Fruit fly (Drosophila melanogaster) whole organism, wandering third instar larva: ENCODE data around the gene Acp76A.

Experiments used
- Abd-B ChIP-seq: fragments of >200 bp; optimal IDR thresholded peaks from 2 replicates; lab custom pipeline; 2017; ENCODE audit warnings: missing biosample characterization, missing genetic modification characterization
- CG32264 ChIP-seq: fragments of 200-800 bp; sonication (Bioruptor generic); optimal IDR thresholded peaks from 2 replicates; lab custom pipeline; 2016; ENCODE audit warnings: missing biosample characterization, missing genetic modification characterization
- CG9705 ChIP-seq: fragments of 200-800 bp; sonication (Bioruptor generic); optimal IDR thresholded peaks from 2 replicates; lab custom pipeline; 2018; ENCODE audit warnings: missing biosample characterization, mild to moderate bottlenecking, missing genetic modification characterization
- CrebA ChIP-seq: fragments of 200-800 bp; sonication (Bioruptor generic); optimal IDR thresholded peaks from 2 replicates; lab custom pipeline; 2016; ENCODE audit warnings: missing biosample characterization, mild to moderate bottlenecking, missing genetic modification characterization, borderline replicate concordance
- Dfd ChIP-seq: fragments of >200 bp; optimal IDR thresholded peaks from 2 replicates; lab custom pipeline; 2017; ENCODE audit warnings: missing biosample characterization, missing genetic modification characterization
- GATAd ChIP-seq: sonication (Bioruptor generic); optimal IDR thresholded peaks from 2 replicates; lab custom pipeline; 2016; ENCODE audit warnings: missing biosample characterization, missing genetic modification characterization
- HLH106 ChIP-seq: fragments of 200-800 bp; optimal IDR thresholded peaks from 3 replicates; lab custom pipeline; 2019; ENCODE audit warnings: missing biosample characterization, mild to moderate bottlenecking, missing genetic modification characterization, moderate library complexity
- Hnf4 ChIP-seq: fragments of 200-800 bp; sonication (Bioruptor generic); optimal IDR thresholded peaks from 2 replicates; lab custom pipeline; 2016; ENCODE audit warnings: missing biosample characterization, mild to moderate bottlenecking, missing genetic modification characterization
- Hr78 ChIP-seq: fragments of >200 bp; optimal IDR thresholded peaks from 2 replicates; lab custom pipeline; 2017; ENCODE audit warnings: missing biosample characterization, missing genetic modification characterization
- Hr83 ChIP-seq: fragments of 200-300 bp; sonication (Bioruptor generic); optimal IDR thresholded peaks from 2 replicates; lab custom pipeline; 2016; ENCODE audit warnings: missing biosample characterization, mild to moderate bottlenecking, missing genetic modification characterization, moderate library complexity; ENCODE audit not compliant: poor library complexity, severe bottlenecking
- Jra ChIP-seq: sonication (Bioruptor generic); optimal IDR thresholded peaks from 2 replicates; lab custom pipeline; 2016; ENCODE audit warnings: missing biosample characterization, missing genetic modification characterization
- Mio ChIP-seq: sonication (Bioruptor generic); optimal IDR thresholded peaks from 2 replicates; lab custom pipeline; 2016; ENCODE audit warnings: missing biosample characterization, missing genetic modification characterization
- N ChIP-seq: fragments of >200 bp; optimal IDR thresholded peaks from 2 replicates; lab custom pipeline; 2018; ENCODE audit warnings: missing biosample characterization, missing external identifiers, missing genetic modification characterization
- OdsH ChIP-seq: fragments of 200-800 bp; sonication (Bioruptor generic); optimal IDR thresholded peaks from 2 replicates; lab custom pipeline; 2016; ENCODE audit warnings: missing biosample characterization, mild to moderate bottlenecking, missing genetic modification characterization
- Rel ChIP-seq, 2 experiments: fragments of 200-800 bp; sonication (Bioruptor generic) in 1 of 2; optimal IDR thresholded peaks; 2 replicates in 1 of 2; 3 replicates in 1 of 2; lab custom pipeline; 2016 to 2019; ENCODE audit warnings: mild to moderate bottlenecking in 2 of 2, missing biosample characterization in 2 of 2, missing genetic modification characterization in 2 of 2, moderate library complexity in 1 of 2
- Sp1 ChIP-seq: fragments of 200-800 bp; sonication (Bioruptor generic); optimal IDR thresholded peaks from 3 replicates; lab custom pipeline; 2019; ENCODE audit warnings: missing biosample characterization, mild to moderate bottlenecking, missing genetic modification characterization, moderate library complexity
- Vsx2 ChIP-seq: fragments of 200-300, 225-300 bp; sonication (Bioruptor generic); optimal IDR thresholded peaks from 2 replicates; lab custom pipeline; 2018; ENCODE audit warnings: missing biosample characterization, missing genetic modification characterization; ENCODE audit not compliant: partially characterized antibody
- br ChIP-seq: fragments of 200-800 bp; sonication (Bioruptor generic); optimal IDR thresholded peaks from 2 replicates; lab custom pipeline; 2016; ENCODE audit warnings: missing biosample characterization, missing genetic modification characterization
- brk ChIP-seq: fragments of 200-800 bp; sonication (Bioruptor generic); optimal IDR thresholded peaks from 2 replicates; lab custom pipeline; 2016; ENCODE audit warnings: missing biosample characterization, mild to moderate bottlenecking, missing genetic modification characterization
- dmrt93B ChIP-seq: fragments of 200-800 bp; sonication (Bioruptor generic); optimal IDR thresholded peaks from 2 replicates; lab custom pipeline; 2018; ENCODE audit warnings: missing biosample characterization, mild to moderate bottlenecking, missing genetic modification characterization
- dsf ChIP-seq: sonication (Bioruptor generic); optimal IDR thresholded peaks from 2 replicates; lab custom pipeline; 2016; ENCODE audit warnings: missing biosample characterization, missing genetic modification characterization, borderline replicate concordance
- ey ChIP-seq: fragments of 200-800 bp; sonication (Bioruptor generic); optimal IDR thresholded peaks from 2 replicates; lab custom pipeline; 2016; ENCODE audit warnings: missing biosample characterization, missing genetic modification characterization
- foxo ChIP-seq, 2 experiments: fragments of 200-800 bp; sonication (Bioruptor generic); optimal IDR thresholded peaks; 2 replicates in 1 of 2; 3 replicates in 1 of 2; lab custom pipeline; 2016 to 2017; ENCODE audit warnings: missing biosample characterization in 2 of 2, missing genetic modification characterization in 2 of 2
- fru ChIP-seq: fragments of 200-800 bp; sonication (Bioruptor generic); optimal IDR thresholded peaks from 3 replicates; lab custom pipeline; 2016; ENCODE audit warnings: missing biosample characterization, mild to moderate bottlenecking, missing genetic modification characterization
- h ChIP-seq: fragments of 200-800 bp; sonication (Bioruptor generic); optimal IDR thresholded peaks from 3 replicates; lab custom pipeline; 2016; ENCODE audit warnings: missing biosample characterization, mild to moderate bottlenecking, missing genetic modification characterization
- jim ChIP-seq: fragments of 175-275, 200-325 bp; sonication (Bioruptor generic); optimal IDR thresholded peaks from 2 replicates; lab custom pipeline; 2016; ENCODE audit warnings: missing biosample characterization, mild to moderate bottlenecking, missing genetic modification characterization
- pan ChIP-seq: fragments of >200 bp; optimal IDR thresholded peaks from 2 replicates; lab custom pipeline; 2017
- psq ChIP-seq: fragments of 200-800 bp; sonication (Bioruptor generic); optimal IDR thresholded peaks from 3 replicates; lab custom pipeline; 2017; ENCODE audit warnings: missing biosample characterization, mild to moderate bottlenecking, missing genetic modification characterization, moderate library complexity
- rgr ChIP-seq: fragments of 200-800 bp; sonication (Bioruptor generic); optimal IDR thresholded peaks from 3 replicates; lab custom pipeline; 2016; ENCODE audit warnings: missing biosample characterization, mild to moderate bottlenecking, missing genetic modification characterization
- sage ChIP-seq: fragments of 200-800 bp; sonication (Bioruptor generic); optimal IDR thresholded peaks from 2 replicates; lab custom pipeline; 2016; ENCODE audit warnings: missing biosample characterization, mild to moderate bottlenecking, missing genetic modification characterization
- sv ChIP-seq: fragments of 200-800 bp; sonication (Bioruptor generic); optimal IDR thresholded peaks from 3 replicates; lab custom pipeline; 2016; ENCODE audit warnings: missing biosample characterization, missing genetic modification characterization
- tai ChIP-seq: sonication (Bioruptor generic); optimal IDR thresholded peaks from 2 replicates; lab custom pipeline; 2016; ENCODE audit warnings: missing biosample characterization, missing genetic modification characterization
- usp ChIP-seq: fragments of >200 bp; optimal IDR thresholded peaks from 2 replicates; lab custom pipeline; 2017; ENCODE audit warnings: missing biosample characterization, missing genetic modification characterization
- woc ChIP-seq: sonication (Bioruptor generic); optimal IDR thresholded peaks from 2 replicates; lab custom pipeline; 2016; ENCODE audit warnings: missing biosample characterization, mild to moderate bottlenecking, missing genetic modification characterization

Gene Acp76A

DNA sequence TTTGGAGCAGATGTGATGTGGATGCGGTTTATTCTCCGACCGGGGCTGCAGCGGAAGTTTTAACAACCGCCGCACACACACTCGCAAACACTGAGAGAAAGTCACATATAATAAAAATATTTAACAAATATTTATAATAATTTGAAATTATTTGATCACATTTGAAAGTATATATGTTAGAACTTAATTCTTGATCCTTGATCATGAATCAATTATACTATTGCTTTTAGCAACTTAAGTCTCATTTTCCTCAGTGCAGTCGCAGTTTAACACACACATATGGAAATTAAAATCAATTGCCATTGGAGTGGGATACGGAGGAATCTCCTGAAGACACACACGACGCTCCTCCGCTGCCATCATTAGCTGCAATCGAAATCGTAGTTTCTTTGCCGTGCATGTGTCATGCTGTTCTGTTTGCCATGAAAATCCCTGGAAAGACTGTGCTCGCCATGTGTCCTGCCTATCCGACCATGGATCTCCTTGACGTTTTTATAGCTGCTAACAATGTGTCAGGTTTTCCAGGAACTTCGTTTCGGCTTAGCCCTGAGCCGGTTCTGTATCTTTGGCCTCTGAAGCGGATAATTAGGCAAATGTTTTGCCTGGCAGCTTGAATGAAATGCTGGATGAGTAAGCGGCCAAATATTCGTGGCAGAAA, 18.5 kb downstream of the Acp76A start:
- peak; percentile 76 for TF ChIP-seq psq (GFP tag; lab: Kevin White, UChicago)
- TF ChIP-seq Vsx2 (GFP tag; lab: Kevin White, UChicago) = no peak
- TF ChIP-seq Abd-B (GFP tag; lab: Kevin White, UChicago) = no peak
- peak; percentile 64 for TF ChIP-seq h
- peak; percentile 30 for TF ChIP-seq br
- peak; percentile 58 for TF ChIP-seq sage
- peak; percentile 28 for TF ChIP-seq dmrt93B
- TF ChIP-seq rgr (GFP tag; lab: Kevin White, UChicago) = peak; percentile 75
- TF ChIP-seq brk = peak; percentile 33
- no peak for TF ChIP-seq Dfd (GFP tag; lab: Kevin White, UChicago)
- TF ChIP-seq OdsH (GFP tag; lab: Kevin White, UChicago) = peak; percentile 59
- no peak for TF ChIP-seq Hr83
- peak; percentile 42 for TF ChIP-seq Rel (GFP tag; optimal IDR thresholded peaks at IDR 0.05; lab: Kevin White, UChicago)
- peak; percentile 44 for TF ChIP-seq Rel (tag; optimal IDR thresholded peaks at IDR 0.05; lab: Kevin White, UChicago)
- no peak for TF ChIP-seq usp (GFP tag; lab: Kevin White, UChicago)
- TF ChIP-seq fru = peak; percentile 46
- no peak for TF ChIP-seq Jra
- TF ChIP-seq Sp1 = peak; percentile 78
- TF ChIP-seq sv (GFP tag; lab: Kevin White, UChicago) = no peak
- TF ChIP-seq CG9705 = no peak
- peak; percentile 4 for TF ChIP-seq woc
- TF ChIP-seq N = no peak
- no peak for TF ChIP-seq Mio
- peak in 1 of 2 experiments; percentile 74 for TF ChIP-seq foxo (GFP tag; optimal IDR thresholded peaks at IDR 0.05; lab: Kevin White, UChicago)
- TF ChIP-seq Hnf4 = peak; percentile 34
- TF ChIP-seq CG32264 = no peak
- TF ChIP-seq HLH106 = peak; percentile 80

DNA sequence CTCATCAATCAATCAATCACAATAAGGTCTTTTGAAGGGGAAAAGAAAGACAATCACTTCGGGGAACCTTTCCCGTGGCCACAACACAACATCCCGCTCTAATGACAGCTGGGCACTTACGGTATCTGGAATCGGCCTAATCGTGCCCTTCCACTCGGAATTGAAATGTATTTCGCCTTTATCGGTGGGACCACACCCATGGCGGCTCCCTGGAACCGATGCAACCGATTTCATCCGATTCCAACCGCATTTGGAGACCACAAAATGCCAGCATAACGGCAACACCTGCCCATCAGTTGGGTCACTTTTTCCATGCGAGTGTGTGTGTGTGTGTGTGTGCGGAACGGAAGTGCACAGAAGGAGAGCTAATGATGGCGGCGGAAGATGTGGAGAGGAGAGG, 19.1 kb downstream of the Acp76A start:
- TF ChIP-seq Jra = no peak
- peak; percentile 73 for TF ChIP-seq Dfd (GFP tag; lab: Kevin White, UChicago)

DNA sequence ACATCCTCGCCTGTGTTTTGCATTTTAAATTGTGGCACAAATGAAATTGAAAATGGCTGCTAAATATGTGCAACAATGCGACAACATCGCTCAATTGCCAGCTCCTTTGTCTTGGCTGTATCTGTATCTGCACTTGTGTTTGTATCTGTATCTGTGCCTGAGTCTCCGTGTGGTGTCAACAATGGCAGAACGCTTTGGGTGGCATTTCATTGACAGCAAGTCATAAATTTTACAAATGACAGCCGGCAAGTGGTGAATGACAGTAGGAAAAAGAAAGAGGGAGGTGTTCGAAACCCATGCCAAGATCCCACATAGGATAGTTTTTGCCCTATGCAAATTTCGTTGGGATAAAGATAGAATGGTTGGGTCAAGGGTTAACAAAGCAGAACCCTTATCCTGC, 20.0 kb downstream of the Acp76A start:
- TF ChIP-seq jim (no peak), CG9705 (no peak), dsf (GFP tag; lab: Kevin White, UChicago) (no peak)

DNA sequence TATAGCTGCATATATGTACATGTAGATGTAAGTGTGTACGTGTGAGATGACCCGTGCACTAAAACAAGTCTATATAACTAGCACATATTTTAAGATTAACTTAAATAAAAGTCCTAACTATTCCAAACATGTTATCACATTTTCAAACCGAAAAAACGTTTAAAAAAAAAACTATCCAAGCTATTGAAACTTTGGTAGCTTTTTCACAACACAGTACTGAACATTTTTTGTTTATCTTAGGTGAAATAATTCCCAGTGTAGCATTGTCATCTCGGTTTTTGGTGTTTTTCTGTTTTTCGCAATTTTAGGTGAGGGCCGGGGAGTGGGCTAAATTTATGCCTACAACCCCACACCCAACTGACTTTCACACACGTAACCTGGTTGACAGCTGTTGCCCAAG, 24.7 kb downstream of the Acp76A start:
- TF ChIP-seq brk (no peak), woc (no peak), Dfd (GFP tag; lab: Kevin White, UChicago) (no peak), foxo (GFP tag; optimal IDR thresholded peaks at IDR 0.05; lab: Kevin White, UChicago) (no peak), usp (GFP tag; lab: Kevin White, UChicago) (no peak), Hnf4 (no peak), CG32264 (no peak), Hr78 (no peak), dsf (GFP tag; lab: Kevin White, UChicago) (no peak), Abd-B (GFP tag; lab: Kevin White, UChicago) (no peak), Rel (GFP tag; optimal IDR thresholded peaks at IDR 0.05; lab: Kevin White, UChicago) (no peak), Rel (tag; optimal IDR thresholded peaks at IDR 0.05; lab: Kevin White, UChicago) (no peak)

DNA sequence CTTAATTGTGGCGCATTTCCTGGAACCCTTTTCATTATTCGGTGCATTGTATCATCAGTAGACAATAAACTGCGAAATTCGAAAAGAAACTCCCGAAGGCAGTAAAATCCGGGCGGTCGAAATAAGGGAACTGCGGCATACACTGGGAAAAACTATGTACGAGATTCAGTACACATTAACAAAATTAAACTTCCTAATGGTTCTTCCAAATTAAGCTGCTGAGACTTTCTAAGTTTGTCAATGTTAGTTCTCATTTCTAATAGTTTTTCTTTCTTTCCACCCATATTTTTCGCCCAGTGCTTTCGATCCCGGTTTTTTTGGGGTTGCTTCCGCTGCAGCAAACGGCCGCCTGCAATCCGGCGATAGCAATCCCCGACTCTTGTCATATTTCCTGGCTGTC, 27.0 kb downstream of the Acp76A start:
- TF ChIP-seq tai (GFP tag; lab: Kevin White, UChicago) = no peak
- TF ChIP-seq CG9705 = no peak
- peak; percentile 69 for TF ChIP-seq rgr (GFP tag; lab: Kevin White, UChicago)
- no peak for TF ChIP-seq Rel (GFP tag; optimal IDR thresholded peaks at IDR 0.05; lab: Kevin White, UChicago)
- TF ChIP-seq Rel (tag; optimal IDR thresholded peaks at IDR 0.05; lab: Kevin White, UChicago) = peak; percentile 31
- no peak for TF ChIP-seq CrebA (GFP tag; lab: Kevin White, UChicago)
- TF ChIP-seq HLH106 = peak; percentile 73
- TF ChIP-seq dmrt93B = no peak
- peak; percentile 54 for TF ChIP-seq sv (GFP tag; lab: Kevin White, UChicago)
- TF ChIP-seq fru = peak; percentile 53
- peak; percentile 54 for TF ChIP-seq psq (GFP tag; lab: Kevin White, UChicago)
- TF ChIP-seq sage = peak; percentile 44
- TF ChIP-seq Hr78 = no peak
- no peak for TF ChIP-seq N
- TF ChIP-seq foxo (GFP tag; optimal IDR thresholded peaks at IDR 0.05; lab: Kevin White, UChicago) = peak in 1 of 2 experiments; percentile 60
- TF ChIP-seq brk = peak; percentile 2
- peak; percentile 82 for TF ChIP-seq h
- TF ChIP-seq Vsx2 (GFP tag; lab: Kevin White, UChicago) = no peak
- peak; percentile 69 for TF ChIP-seq OdsH (GFP tag; lab: Kevin White, UChicago)
- TF ChIP-seq Sp1 = peak; percentile 77
- TF ChIP-seq ey = peak; percentile 70
- TF ChIP-seq pan (lab: Kevin White, UChicago) = no peak
- TF ChIP-seq Hnf4 = no peak
- peak; percentile 60 for TF ChIP-seq br
- peak; percentile 24 for TF ChIP-seq CG32264
- no peak for TF ChIP-seq GATAd
- peak; percentile 44 for TF ChIP-seq woc
